Fruit fly (Drosophila melanogaster) whole organism, embryonic: Measurements from ENCODE around the gene Syx16.

Source experiments
- Atf-2 ChIP-seq: fragments of 200-800 bp; sonication (Bioruptor generic); optimal IDR thresholded peaks from 2 replicates; lab custom pipeline; 2016; ENCODE audit warnings: missing biosample characterization, missing genetic modification characterization
- Atf3 ChIP-seq: fragments of 200-800 bp; sonication (Bioruptor generic); optimal IDR thresholded peaks from 3 replicates; lab custom pipeline; 2016; ENCODE audit warnings: missing biosample characterization, missing genetic modification characterization
- B-H2 ChIP-seq: fragments of 200-800 bp; sonication (Bioruptor generic); optimal IDR thresholded peaks from 2 replicates; lab custom pipeline; 2018; ENCODE audit warnings: missing biosample characterization, mild to moderate bottlenecking, missing genetic modification characterization
- BtbVII ChIP-seq: fragments of 200-800 bp; sonication (Bioruptor generic); optimal IDR thresholded peaks from 3 replicates; lab custom pipeline; 2017; ENCODE audit warnings: missing biosample characterization, mild to moderate bottlenecking, missing genetic modification characterization
- CG10959 ChIP-seq: fragments of 200-800 bp; sonication (Bioruptor generic); IDR thresholded peaks from 2 replicates; pipeline ENCODE4 v1.3.6; 2022; ENCODE audit warnings: missing biosample characterization, missing genetic modification characterization
- CG1233 ChIP-seq: fragments of 200-800 bp; sonication (Bioruptor generic); optimal IDR thresholded peaks from 4 replicates; lab custom pipeline; 2018; ENCODE audit warnings: missing biosample characterization, mild to moderate bottlenecking, missing genetic modification characterization
- CG13287 ChIP-seq: fragments of 200-800 bp; sonication (Bioruptor generic); IDR thresholded peaks from 2 replicates; pipeline ENCODE4 v1.3.6; 2022; ENCODE audit warnings: missing biosample characterization, missing genetic modification characterization; ENCODE audit not compliant: partially characterized antibody
- CG14014 ChIP-seq: fragments of 200-800 bp; sonication (Bioruptor generic); IDR thresholded peaks from 2 replicates; pipeline ENCODE4 v1.3.6; 2022; ENCODE audit warnings: missing biosample characterization, missing genetic modification characterization
- CG14050 ChIP-seq: fragments of 200-800 bp; sonication (Bioruptor generic); IDR thresholded peaks from 3 replicates; pipeline ENCODE4 v1.3.6; 2022; ENCODE audit warnings: missing biosample characterization, missing genetic modification characterization
- CG15269 ChIP-seq: fragments of 200-800 bp; sonication (Bioruptor generic); optimal IDR thresholded peaks from 2 replicates; lab custom pipeline; 2018; ENCODE audit warnings: missing biosample characterization, mild to moderate bottlenecking, missing genetic modification characterization, moderate library complexity
- CG15479 ChIP-seq: fragments of 200-800 bp; sonication (Bioruptor generic); optimal IDR thresholded peaks from 3 replicates; lab custom pipeline; 2019; ENCODE audit warnings: missing biosample characterization, mild to moderate bottlenecking, missing genetic modification characterization, moderate library complexity
- CG16815 ChIP-seq: fragments of 200-800 bp; sonication (Bioruptor generic); optimal IDR thresholded peaks from 3 replicates; lab custom pipeline; 2017; ENCODE audit warnings: missing biosample characterization, mild to moderate bottlenecking, missing genetic modification characterization
- CG18599 ChIP-seq: fragments of 200-800 bp; sonication (Bioruptor generic); optimal IDR thresholded peaks from 3 replicates; lab custom pipeline; 2017; ENCODE audit warnings: missing biosample characterization, missing genetic modification characterization, mild to moderate bottlenecking, moderate library complexity, missing genetic modification reagents
- CG2129 ChIP-seq: fragments of 200-800 bp; sonication (Bioruptor generic); IDR thresholded peaks from 2 replicates; pipeline ENCODE4 v1.3.6; 2022; ENCODE audit warnings: missing biosample characterization, missing genetic modification characterization; ENCODE audit not compliant: partially characterized antibody
- CG4282 ChIP-seq: fragments of 200-800 bp; sonication (Bioruptor generic); optimal IDR thresholded peaks from 2 replicates; lab custom pipeline; 2016; ENCODE audit warnings: missing biosample characterization, missing genetic modification characterization
- CG4730 ChIP-seq: fragments of 200-800 bp; sonication (Bioruptor generic); IDR thresholded peaks from 2 replicates; pipeline ENCODE4 v1.3.6; 2022; ENCODE audit warnings: missing biosample characterization, missing genetic modification characterization
- CG6765 ChIP-seq: fragments of 200-800 bp; sonication (Bioruptor generic); optimal IDR thresholded peaks from 3 replicates; lab custom pipeline; 2017; ENCODE audit warnings: missing biosample characterization, mild to moderate bottlenecking, missing genetic modification characterization
- CG9215 ChIP-seq: fragments of 200-800 bp; sonication (Bioruptor generic); IDR thresholded peaks from 2 replicates; pipeline ENCODE4 v1.3.6; 2022; ENCODE audit warnings: missing biosample characterization, missing genetic modification characterization
- CHES-1-like ChIP-seq: fragments of 200-800 bp; sonication (Bioruptor generic); optimal IDR thresholded peaks from 2 replicates; lab custom pipeline; 2016; ENCODE audit warnings: missing biosample characterization, missing genetic modification characterization
- Chrac-16 ChIP-seq: fragments of 200-800 bp; sonication (Bioruptor generic); optimal IDR thresholded peaks from 3 replicates; lab custom pipeline; 2016; ENCODE audit warnings: missing biosample characterization, missing genetic modification characterization
- Doc3 ChIP-seq: fragments of 200-800 bp; sonication (Bioruptor generic); IDR thresholded peaks from 3 replicates; pipeline ENCODE4 v1.3.6; 2022; ENCODE audit warnings: missing biosample characterization, missing genetic modification characterization; ENCODE audit not compliant: partially characterized antibody
- Lpt ChIP-seq: fragments of >200 bp; optimal IDR thresholded peaks from 2 replicates; lab custom pipeline; 2018; ENCODE audit warnings: missing biosample characterization, missing genetic modification characterization
- MBD-R2 ChIP-seq: fragments of 200-800 bp; sonication (Bioruptor generic); IDR thresholded peaks from 2 replicates; pipeline ENCODE4 v1.3.6; 2022; ENCODE audit warnings: missing biosample characterization, missing genetic modification characterization
- MESR4 ChIP-seq: fragments of 200-800 bp; sonication (Bioruptor generic); optimal IDR thresholded peaks from 2 replicates; lab custom pipeline; 2018; ENCODE audit warnings: missing biosample characterization, mild to moderate bottlenecking, missing genetic modification characterization, moderate library complexity
- Neu2 ChIP-seq: fragments of 200-800 bp; sonication (Bioruptor generic); optimal IDR thresholded peaks from 3 replicates; lab custom pipeline; 2016; ENCODE audit warnings: missing biosample characterization, missing genetic modification characterization, borderline replicate concordance
- Nf-YB ChIP-seq: fragments of 200-800 bp; sonication (Bioruptor generic); optimal IDR thresholded peaks from 3 replicates; lab custom pipeline; 2019; ENCODE audit warnings: missing biosample characterization, mild to moderate bottlenecking, missing genetic modification characterization, moderate library complexity
- Oaz ChIP-seq: fragments of 200-800 bp; sonication (Bioruptor generic); IDR thresholded peaks from 2 replicates; pipeline ENCODE4 v1.3.6; 2022; ENCODE audit warnings: missing biosample characterization, missing genetic modification characterization
- Sin3A ChIP-seq: fragments of >200 bp; optimal IDR thresholded peaks from 2 replicates; lab custom pipeline; 2018
- Sox102F ChIP-seq: fragments of 200-800 bp; sonication (Bioruptor generic); optimal IDR thresholded peaks from 2 replicates; lab custom pipeline; 2018; ENCODE audit warnings: missing biosample characterization, mild to moderate bottlenecking, missing genetic modification characterization, moderate library complexity
- Sry-δ ChIP-seq: fragments of 200-800 bp; sonication (Bioruptor generic); optimal IDR thresholded peaks from 2 replicates; lab custom pipeline; 2016; ENCODE audit warnings: missing biosample characterization, missing genetic modification characterization
- Tbp ChIP-seq: fragments of >200 bp; optimal IDR thresholded peaks from 2 replicates; lab custom pipeline; 2018; ENCODE audit warnings: missing biosample characterization, missing genetic modification characterization
- amos ChIP-seq: fragments of 200-800 bp; sonication (Bioruptor generic); IDR thresholded peaks from 2 replicates; pipeline ENCODE4 v1.3.6; 2022; ENCODE audit warnings: missing biosample characterization, missing genetic modification characterization; ENCODE audit not compliant: partially characterized antibody
- ato ChIP-seq: fragments of 200-800 bp; sonication (Bioruptor generic); IDR thresholded peaks from 2 replicates; pipeline ENCODE4 v1.3.6; 2022; ENCODE audit warnings: missing biosample characterization, missing genetic modification characterization; ENCODE audit not compliant: partially characterized antibody
- bbx ChIP-seq: fragments of 200-800 bp; sonication (Bioruptor generic); IDR thresholded peaks from 2 replicates; pipeline ENCODE4 v1.3.6; 2022; ENCODE audit warnings: missing biosample characterization, missing genetic modification characterization; ENCODE audit not compliant: partially characterized antibody
- crc ChIP-seq: fragments of 200-800 bp; sonication (Bioruptor generic); optimal IDR thresholded peaks from 2 replicates; lab custom pipeline; 2016; ENCODE audit warnings: missing biosample characterization, missing genetic modification characterization
- dati ChIP-seq: fragments of 200-800 bp; sonication (Bioruptor generic); IDR thresholded peaks from 2 replicates; pipeline ENCODE4 v1.3.6; 2022; ENCODE audit warnings: missing biosample characterization, missing genetic modification characterization
- esg ChIP-seq: fragments of 200-800 bp; sonication (Bioruptor generic); conservative IDR thresholded peaks from 2 replicates; pipeline ENCODE4 v1.3.6; 2022; ENCODE audit warnings: missing biosample characterization, missing genetic modification characterization
- inv ChIP-seq: fragments of 200-800 bp; sonication (Bioruptor generic); IDR thresholded peaks from 2 replicates; pipeline ENCODE4 v1.3.6; 2022; ENCODE audit warnings: missing biosample characterization, missing genetic modification characterization; ENCODE audit not compliant: partially characterized antibody
- ken ChIP-seq: fragments of 200-800 bp; sonication (Bioruptor generic); IDR thresholded peaks from 3 replicates; pipeline ENCODE4 v1.3.6; 2022; ENCODE audit warnings: missing biosample characterization, missing genetic modification characterization
- lbe ChIP-seq: fragments of 200-800 bp; sonication (Bioruptor generic); optimal IDR thresholded peaks from 2 replicates; lab custom pipeline; 2016; ENCODE audit warnings: missing biosample characterization, mild to moderate bottlenecking, missing genetic modification characterization
- luna ChIP-seq: fragments of 200-800 bp; sonication (Bioruptor generic); optimal IDR thresholded peaks from 2 replicates; lab custom pipeline; 2016; ENCODE audit warnings: missing biosample characterization, missing genetic modification characterization
- pum ChIP-seq: fragments of 200-800 bp; sonication (Bioruptor generic); optimal IDR thresholded peaks from 2 replicates; lab custom pipeline; 2016; ENCODE audit warnings: missing biosample characterization, missing genetic modification characterization
- run ChIP-seq: fragments of 200-800 bp; sonication (Bioruptor generic); optimal IDR thresholded peaks from 3 replicates; lab custom pipeline; 2018; ENCODE audit warnings: missing biosample characterization, mild to moderate bottlenecking, missing genetic modification characterization
- shn ChIP-seq: fragments of 200-800 bp; sonication (Bioruptor generic); optimal IDR thresholded peaks from 3 replicates; lab custom pipeline; 2016; ENCODE audit warnings: missing biosample characterization, missing genetic modification characterization
- tna ChIP-seq: fragments of 200-800 bp; sonication (Bioruptor generic); IDR thresholded peaks from 2 replicates; pipeline ENCODE4 v1.3.6; 2022; ENCODE audit warnings: missing biosample characterization, missing genetic modification characterization; ENCODE audit not compliant: partially characterized antibody
- tup ChIP-seq: fragments of 200-800 bp; sonication (Bioruptor generic); optimal IDR thresholded peaks from 2 replicates; lab custom pipeline; 2016; ENCODE audit warnings: missing biosample characterization, mild to moderate bottlenecking, missing genetic modification characterization, moderate library complexity
- unc-4 ChIP-seq: fragments of 200-800 bp; sonication (Bioruptor generic); IDR thresholded peaks from 2 replicates; pipeline ENCODE4 v1.3.6; 2022; ENCODE audit warnings: missing biosample characterization, missing genetic modification characterization; ENCODE audit not compliant: partially characterized antibody
- wek ChIP-seq: fragments of 200-800 bp; sonication (Bioruptor generic); optimal IDR thresholded peaks from 3 replicates; lab custom pipeline; 2018; ENCODE audit warnings: missing biosample characterization, mild to moderate bottlenecking, missing genetic modification characterization, moderate library complexity
- zfh1 ChIP-seq: fragments of 200-800 bp; sonication (Bioruptor generic); IDR thresholded peaks from 3 replicates; pipeline ENCODE4 v1.3.6; 2022; ENCODE audit warnings: missing biosample characterization, missing genetic modification characterization

Syx16 gene

DNA sequence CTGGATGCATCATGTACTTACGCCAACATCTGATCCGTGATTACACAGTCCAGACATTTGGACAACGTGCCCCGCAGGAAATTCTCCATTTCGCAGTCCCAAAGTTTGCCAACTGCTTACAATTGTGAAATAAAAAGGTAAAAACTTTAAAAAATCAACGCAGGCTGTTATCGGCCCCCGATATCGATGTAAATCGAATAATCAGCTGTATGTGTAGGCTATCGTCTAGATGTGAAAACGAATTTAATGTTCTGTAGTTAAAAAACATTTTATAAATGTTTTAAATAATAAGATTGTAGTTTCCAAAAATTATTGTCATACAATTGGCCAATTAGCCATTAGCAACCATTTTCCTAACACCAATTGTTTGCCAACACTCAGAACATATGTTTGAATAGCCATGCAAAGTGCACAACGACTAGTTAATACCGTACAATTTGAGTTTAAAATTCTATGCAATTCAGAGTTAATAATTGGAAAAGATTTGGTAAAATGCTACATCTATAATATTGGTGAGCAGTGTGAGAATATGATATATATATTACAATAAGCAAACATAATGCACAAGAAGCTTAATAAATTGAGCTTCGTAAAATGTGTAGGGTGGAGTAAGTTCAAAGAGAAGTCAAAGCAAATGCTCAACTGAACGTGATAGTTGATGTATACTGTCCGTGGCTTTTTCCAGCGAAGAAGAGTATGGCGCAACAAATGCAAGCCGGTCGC, 36.1 kb upstream of the Syx16 start, which contains the start of the genes CG11710 and mal (continued):
- TF ChIP-seq shn (GFP tag; lab: Kevin White, UChicago) (peak; percentile 30), Atf3 (no peak), CG18599 (GFP tag; lab: Kevin White, UChicago) (peak; percentile 87), zfh1 (GFP tag; lab: Robert Waterston, UW) (peak; percentile 50; the same call in 2 of the 3 replicates), CG10959 (GFP tag; lab: Robert Waterston, UW) (peak; percentile 50; the same call in 1 of the 2 replicates), CG2129 (GFP tag; lab: Robert Waterston, UW) (no peak), Sry-δ (peak; percentile 36), unc-4 (GFP tag; lab: Robert Waterston, UW) (peak; percentile 37; the same call in 1 of the 2 replicates), Sox102F (no peak), CG14050 (GFP tag; lab: Robert Waterston, UW) (peak; percentile 54; the same call in 2 of the 3 replicates), Nf-YB (peak; percentile 33), CG9215 (GFP tag; lab: Robert Waterston, UW) (peak; percentile 79), run (tag; lab: Kevin White, UChicago) (no peak), CG15269 (tag; lab: Kevin White, UChicago) (no peak), CG13287 (GFP tag; lab: Robert Waterston, UW) (peak; percentile 51), CG4282 (GFP tag; lab: Kevin White, UChicago) (no peak), CG1233 (GFP tag; lab: Kevin White, UChicago) (peak; percentile 81), Neu2 (no peak), luna (GFP tag; lab: Kevin White, UChicago) (peak; percentile 4), CG4730 (peak; percentile 60; the same call in 1 of the 2 replicates), inv (GFP tag; lab: Robert Waterston, UW) (no peak), lbe (GFP tag; lab: Kevin White, UChicago) (peak; percentile 67), MESR4 (GFP tag; lab: Kevin White, UChicago) (peak; percentile 8), wek (GFP tag; lab: Kevin White, UChicago) (no peak), pum (GFP tag; lab: Kevin White, UChicago) (peak; percentile 26), Tbp (GFP tag; lab: Kevin White, UChicago) (no peak), ato (no peak), Doc3 (GFP tag; lab: Robert Waterston, UW) (0 out of 3 replicates have a peak, but pooled peaks have one; percentile 46), tup (GFP tag; lab: Kevin White, UChicago) (peak; percentile 45), tna (GFP tag; lab: Robert Waterston, UW) (peak; percentile 33; the same call in 1 of the 2 replicates), Oaz (GFP tag; lab: Robert Waterston, UW) (peak; percentile 72), B-H2 (peak; percentile 68), CG15479 (no peak), bbx (GFP tag; lab: Robert Waterston, UW) (peak; percentile 56; the same call in 1 of the 2 replicates), CHES-1-like (GFP tag; lab: Kevin White, UChicago) (peak; percentile 29), Atf-2 (peak; percentile 40), amos (no peak; the same call in 1 of the 2 replicates), Sin3A (lab: Kevin White, UChicago) (no peak), Lpt (no peak), ken (GFP tag; lab: Robert Waterston, UW) (no peak), MBD-R2 (GFP tag; lab: Robert Waterston, UW) (peak; percentile 41), CG16815 (GFP tag; lab: Kevin White, UChicago) (no peak), esg (GFP tag; lab: Robert Waterston, UW) (peak; percentile 80), dati (GFP tag; lab: Robert Waterston, UW) (no peak), CG14014 (GFP tag; lab: Robert Waterston, UW) (peak; percentile 79), Chrac-16 (GFP tag; lab: Kevin White, UChicago) (peak; percentile 65), CG6765 (GFP tag; lab: Kevin White, UChicago) (peak; percentile 72), BtbVII (GFP tag; lab: Kevin White, UChicago) (peak; percentile 78), crc (GFP tag; lab: Kevin White, UChicago) (peak; percentile 50)
